Worm (Caenorhabditis elegans): ENCODE results near the gene sec-20.

Gene sec-20

DNA sequence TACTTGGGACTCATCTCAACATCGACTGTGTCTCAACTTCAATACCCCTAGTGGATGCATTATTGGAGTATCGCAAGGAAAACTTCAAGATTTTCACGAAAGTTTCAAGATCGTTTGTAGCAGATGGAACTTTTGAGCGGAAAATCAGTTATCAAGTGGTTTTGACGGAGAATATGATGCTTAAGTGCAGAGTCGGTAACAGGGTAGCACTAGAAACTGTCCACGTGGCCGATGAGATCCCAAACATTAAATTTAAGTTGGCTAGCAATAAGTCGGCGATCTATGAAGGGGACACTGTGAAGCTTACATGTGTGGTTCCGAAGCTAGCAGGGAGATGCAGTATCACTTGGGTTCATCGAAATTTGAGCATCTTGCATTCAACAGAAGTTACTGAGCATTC, 32.8 kb upstream of the sec-20 start:
- TF ChIP-seq ZK546.5 (tag; optimal IDR thresholded peaks at IDR 0.05) (no peak), daf-16 (GFP tag; optimal IDR thresholded peaks at IDR 0.05) (no peak), daf-16 (tag; optimal IDR thresholded peaks at IDR 0.05) (no peak), unc-62 (GFP tag; optimal IDR thresholded peaks at IDR 0.05 in 1 of 2) (peak in 1 of 2 experiments; percentile 90), unc-62 (tag; optimal IDR thresholded peaks at IDR 0.05) (no peak), attf-4 (tag; optimal IDR thresholded peaks at IDR 0.05) (no peak), T20F7.1 (GFP tag; optimal IDR thresholded peaks at IDR 0.05) (no peak)

DNA sequence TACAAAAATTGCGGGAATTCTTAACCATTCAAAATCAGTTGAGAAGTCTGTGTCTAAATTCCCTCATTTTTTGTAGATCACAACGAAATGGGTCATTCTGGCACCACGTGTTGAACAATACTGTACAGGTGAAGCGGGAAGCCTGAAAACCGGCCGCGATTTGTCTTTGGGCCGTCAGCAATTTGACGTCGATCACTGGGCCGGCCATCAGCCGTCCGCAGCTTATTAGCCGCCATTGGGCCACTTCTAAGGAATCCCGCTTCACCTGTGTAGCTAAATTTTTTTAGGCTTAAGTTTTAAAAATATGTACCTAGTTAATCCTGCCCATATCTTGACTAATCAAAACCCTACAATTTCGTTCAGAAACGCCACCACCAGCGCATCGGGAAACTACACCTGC, 32.2 kb upstream of the sec-20 start:
- 0 out of 2 replicates have a peak, but pooled peaks have one; percentile 9 for TF ChIP-seq daf-8 (GFP tag; IDR thresholded peaks at IDR 0.05)
- TF ChIP-seq ZK546.5 (tag; optimal IDR thresholded peaks at IDR 0.05): no peak
- no peak for TF ChIP-seq spr-3 (GFP tag; optimal IDR thresholded peaks at IDR 0.05)
- no peak for TF ChIP-seq arid-1 (GFP tag; conservative IDR thresholded peaks at IDR 0.05)
- TF ChIP-seq cey-2 (tag; optimal IDR thresholded peaks at IDR 0.05; ENCODE audit: borderline replicate concordance, insufficient read depth): no peak
- no peak for TF ChIP-seq lin-39 (tag; optimal IDR thresholded peaks at IDR 0.05)
- TF ChIP-seq dve-1 (tag; optimal IDR thresholded peaks at IDR 0.05; ENCODE audit: insufficient read depth): no peak
- TF ChIP-seq nhr-76 (tag; optimal IDR thresholded peaks at IDR 0.05): no peak
- no peak for TF ChIP-seq F44E2.7 (GFP tag; IDR thresholded peaks at IDR 0.05)
- TF ChIP-seq nhr-111 (GFP tag; optimal IDR thresholded peaks at IDR 0.05): no peak
- TF ChIP-seq ces-1 (GFP tag; optimal IDR thresholded peaks at IDR 0.05): no peak
- TF ChIP-seq mep-1 (tag; optimal IDR thresholded peaks at IDR 0.05): no peak
- TF ChIP-seq fos-1 (tag; optimal IDR thresholded peaks at IDR 0.05): no peak
- no peak for TF ChIP-seq lsy-2 (tag; optimal IDR thresholded peaks at IDR 0.05)
- no peak for TF ChIP-seq Y75B8A.6 (GFP tag; IDR thresholded peaks at IDR 0.05)
- no peak for TF ChIP-seq madf-9 (GFP tag; conservative IDR thresholded peaks at IDR 0.05)
- TF ChIP-seq skn-1 (tag; optimal IDR thresholded peaks at IDR 0.05): no peak
- peak in 1 of 2 experiments; percentile 75 for TF ChIP-seq unc-62 (GFP tag; optimal IDR thresholded peaks at IDR 0.05 in 1 of 2)
- no peak for TF ChIP-seq unc-62 (tag; optimal IDR thresholded peaks at IDR 0.05)
- no peak for TF ChIP-seq mes-2 (tag; optimal IDR thresholded peaks at IDR 0.05; ENCODE audit: poor library complexity, severe bottlenecking)
- no peak for TF ChIP-seq F10B5.3 (tag; optimal IDR thresholded peaks at IDR 0.05)
- TF ChIP-seq daf-12 (tag; optimal IDR thresholded peaks at IDR 0.05): no peak
- no peak for TF ChIP-seq dpl-1 (GFP tag; optimal IDR thresholded peaks at IDR 0.05)
- no peak for TF ChIP-seq zfp-3 (GFP tag; conservative IDR thresholded peaks at IDR 0.05)
- no peak for TF ChIP-seq tag-97 (GFP tag; IDR thresholded peaks at IDR 0.05)
- no peak for TF ChIP-seq ceh-28 (tag; optimal IDR thresholded peaks at IDR 0.05)
- no peak for TF ChIP-seq jun-1 (tag; optimal IDR thresholded peaks at IDR 0.05)
- TF ChIP-seq dmd-8 (GFP tag; IDR thresholded peaks at IDR 0.05): peak; percentile 10; the same call in 1 of the 2 replicates
- no peak for TF ChIP-seq ama-1 (optimal IDR thresholded peaks at IDR 0.05)
- TF ChIP-seq lin-38 (GFP tag; IDR thresholded peaks at IDR 0.05): no peak
- TF ChIP-seq snpc-4 (tag; optimal IDR thresholded peaks at IDR 0.05): no peak
- no peak for TF ChIP-seq pha-4 (GFP tag; IDR thresholded peaks at IDR 0.05)
- TF ChIP-seq pha-4 (tag; optimal IDR thresholded peaks at IDR 0.05): no peak
- no peak for TF ChIP-seq lin-1 (GFP tag; IDR thresholded peaks at IDR 0.05)
- TF ChIP-seq snpc-1.2 (GFP tag; IDR thresholded peaks at IDR 0.05): no peak
- no peak for TF ChIP-seq daf-19 (GFP tag; conservative IDR thresholded peaks at IDR 0.05)
- TF ChIP-seq nhr-48 (tag; optimal IDR thresholded peaks at IDR 0.05): no peak
- TF ChIP-seq sdz-12 (GFP tag; optimal IDR thresholded peaks at IDR 0.05): no peak
- peak; percentile 26; the same call in 1 of the 2 replicates for TF ChIP-seq set-16 (GFP tag; IDR thresholded peaks at IDR 0.05)
- TF ChIP-seq unc-39 (tag; optimal IDR thresholded peaks at IDR 0.05): no peak
- TF ChIP-seq nhr-77 (tag; optimal IDR thresholded peaks at IDR 0.05): no peak
- TF ChIP-seq aly-2 (tag; optimal IDR thresholded peaks at IDR 0.05): no peak
- peak; percentile 40; the same call in 1 of the 2 replicates for TF ChIP-seq egl-43 (GFP tag; IDR thresholded peaks at IDR 0.05)
- no peak for TF ChIP-seq lin-13 (GFP tag; optimal IDR thresholded peaks at IDR 0.05)
- TF ChIP-seq hlh-11 (tag; optimal IDR thresholded peaks at IDR 0.05): no peak
- no peak for TF ChIP-seq nhr-11 (tag; optimal IDR thresholded peaks at IDR 0.05)
- TF ChIP-seq zag-1 (tag; optimal IDR thresholded peaks at IDR 0.05): no peak
